Worm (Caenorhabditis elegans): ENCODE measurements around the gene fbxb-117.

DNA sequence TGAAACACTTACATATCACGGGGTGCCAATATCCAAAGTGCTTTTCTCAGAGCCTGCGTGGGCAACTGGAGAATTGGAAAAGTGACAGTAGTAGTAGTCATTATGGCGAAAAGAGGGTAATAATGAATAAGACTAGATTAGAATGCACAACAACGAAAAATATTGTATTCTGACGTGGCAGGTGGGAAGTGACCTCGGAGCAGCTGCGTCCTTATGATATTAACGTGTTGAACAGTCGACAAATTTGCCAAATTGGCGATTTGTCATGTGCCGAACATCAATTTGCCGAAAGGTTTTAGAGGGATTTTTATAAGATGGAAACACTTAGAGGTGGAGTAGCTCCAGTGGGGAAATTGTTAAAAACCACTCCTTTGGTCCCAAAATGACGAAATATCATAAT is 31.4 kb upstream of the fbxb-117 start, which contains the start of gene str-81:
- TF ChIP-seq cog-1 (tag; optimal IDR thresholded peaks at IDR 0.05) (no peak), ztf-29 (GFP tag; IDR thresholded peaks at IDR 0.05) (no peak), tab-1 (GFP tag; IDR thresholded peaks at IDR 0.05) (no peak)
